Fruit fly (Drosophila melanogaster) whole organism, pupa: ENCODE measurements around the gene Papst2.
A peak's percentile ranks its signal among the peaks of the same experiment; 100 is the strongest.

ENCODE experiments used
- CG14655 ChIP-seq: fragments of 200-800 bp; sonication (Bioruptor generic); optimal IDR thresholded peaks from 3 replicates; lab custom pipeline; 2017; ENCODE audit warnings: mild to moderate bottlenecking, missing biosample characterization, missing genetic modification reagents, missing genetic modification characterization
- CG15710 ChIP-seq: fragments of 200-800 bp; sonication (Bioruptor generic); optimal IDR thresholded peaks from 2 replicates; lab custom pipeline; 2018; ENCODE audit warnings: missing biosample characterization, mild to moderate bottlenecking, missing genetic modification characterization, moderate library complexity
- CG32121 ChIP-seq: fragments of 200-800 bp; sonication (Bioruptor generic); IDR thresholded peaks from 2 replicates; pipeline ENCODE4 v1.3.6; 2022; ENCODE audit warnings: missing biosample characterization, missing genetic modification characterization
- CG4496 ChIP-seq: fragments of 200-800 bp; sonication (Bioruptor generic); IDR thresholded peaks from 3 replicates; pipeline ENCODE4 v1.3.6; 2022; ENCODE audit warnings: missing biosample characterization, missing genetic modification characterization
- CG8159 ChIP-seq: fragments of 200-800 bp; sonication (Bioruptor generic); optimal IDR thresholded peaks from 3 replicates; lab custom pipeline; 2018; ENCODE audit warnings: missing biosample characterization, mild to moderate bottlenecking, missing genetic modification characterization, moderate library complexity
- CG8301 ChIP-seq: fragments of 200-800 bp; sonication (Bioruptor generic); optimal IDR thresholded peaks from 2 replicates; lab custom pipeline; 2018; ENCODE audit warnings: missing biosample characterization, mild to moderate bottlenecking, missing genetic modification characterization
- CG9948 ChIP-seq: fragments of 200-800 bp; sonication (Bioruptor generic); optimal IDR thresholded peaks from 2 replicates; lab custom pipeline; 2018; ENCODE audit warnings: missing biosample characterization, mild to moderate bottlenecking, missing genetic modification characterization, moderate library complexity
- Ets98B ChIP-seq: fragments of 200-800 bp; sonication (Bioruptor generic); IDR thresholded peaks from 2 replicates; pipeline ENCODE4 v1.3.6; 2022; ENCODE audit warnings: missing biosample characterization, missing genetic modification characterization
- fd96Ca ChIP-seq: fragments of 200-800 bp; sonication (Bioruptor generic); IDR thresholded peaks from 3 replicates; pipeline ENCODE4 v1.3.6; 2022; ENCODE audit warnings: missing biosample characterization, missing genetic modification characterization
- gl ChIP-seq: fragments of 200-800 bp; sonication (Bioruptor generic); optimal IDR thresholded peaks from 2 replicates; lab custom pipeline; 2018; ENCODE audit warnings: missing biosample characterization, mild to moderate bottlenecking, missing genetic modification characterization
- rn ChIP-seq: fragments of 200-800 bp; sonication (Bioruptor generic); IDR thresholded peaks from 2 replicates; pipeline ENCODE4 v1.3.6; 2022; ENCODE audit warnings: missing biosample characterization, missing genetic modification characterization

- TF ChIP-seq CG14655 (GFP tag; lab: Kevin White, UChicago) (no peak), CG8301 (tag; lab: Kevin White, UChicago) (no peak), gl (tag; lab: Kevin White, UChicago) (peak; percentile 46), fd96Ca (GFP tag; lab: Robert Waterston, UW) (no peak), CG4496 (GFP tag; lab: Robert Waterston, UW) (peak; percentile 36; the same call in 1 of the 3 replicates), CG32121 (0 out of 2 replicates have a peak, but pooled peaks have one; percentile 8), CG9948 (tag; lab: Kevin White, UChicago) (no peak), CG15710 (tag; lab: Kevin White, UChicago) (peak; percentile 59), CG8159 (peak; percentile 49), rn (no peak), Ets98B (GFP tag; lab: Robert Waterston, UW) (peak; percentile 29; the same call in 1 of the 2 replicates)
These were observed 30.4 kb upstream of the Papst2 start, which contains the start of gene CG3764 for dm6 chr3L:17012017-17012719.
